Worm (Caenorhabditis elegans) whole organism, L1 larva: ENCODE data around the gene F08H9.4.

Source experiments
- C34B4.2 ChIP-seq: sonication (generic microtip); optimal IDR thresholded peaks from 2 replicates; lab custom pipeline; 2017; ENCODE audit warnings: mild to moderate bottlenecking, missing genetic modification characterization, missing compliant biosample characterization
- ama-1 ChIP-seq: fragments of 150-350 bp; optimal IDR thresholded peaks from 2 replicates; lab custom pipeline; 2014
- ets-5 ChIP-seq: fragments of 200-800 bp; sonication (Bioruptor generic); IDR thresholded peaks from 2 replicates; pipeline ENCODE4 v1.3.6; 2022; ENCODE audit warnings: missing genetic modification characterization, missing compliant biosample characterization
- lsy-2 ChIP-seq, 2 experiments: fragments of 150-350 bp; optimal IDR thresholded peaks; 2 replicates each; lab custom pipeline; 2014; ENCODE audit warnings: missing biosample characterization in 2 of 2, missing genetic modification characterization in 2 of 2
- mab-9 ChIP-seq: fragments of 200-800 bp; sonication (Bioruptor generic); IDR thresholded peaks from 2 replicates; pipeline ENCODE4 v1.3.6; 2022; ENCODE audit warnings: missing genetic modification reagents, missing genetic modification characterization, missing compliant biosample characterization
- mdl-1 ChIP-seq, 2 experiments: fragments of 150-350 bp; optimal IDR thresholded peaks; 2 replicates each; lab custom pipeline; 2014 to 2017; ENCODE audit warnings: missing biosample characterization in 2 of 2, missing genetic modification characterization in 2 of 2, inconsistent platforms in 1 of 2
- nhr-77 ChIP-seq: fragments of 150-350 bp; optimal IDR thresholded peaks from 2 replicates; lab custom pipeline; 2014; ENCODE audit warnings: missing biosample characterization, missing genetic modification characterization
- nhr-84 ChIP-seq: sonication (generic microtip); optimal IDR thresholded peaks from 2 replicates; lab custom pipeline; 2017; ENCODE audit warnings: missing biosample characterization, missing genetic modification characterization
- rnt-1 ChIP-seq: sonication (generic microtip); optimal IDR thresholded peaks from 2 replicates; lab custom pipeline; 2016; ENCODE audit warnings: mild to moderate bottlenecking, missing genetic modification characterization, moderate library complexity, missing compliant biosample characterization
- snpc-4 ChIP-seq: fragments of 150-350 bp; optimal IDR thresholded peaks from 2 replicates; lab custom pipeline; 2014; ENCODE audit warnings: missing biosample characterization, missing genetic modification characterization

- TF ChIP-seq ama-1 (lab: Kevin White, UChicago) (no peak), lsy-2 (tag; optimal IDR thresholded peaks at IDR 0.05; lab: Kevin White, UChicago) (no peak), snpc-4 (tag; lab: Kevin White, UChicago) (no peak), rnt-1 (tag; lab: Kevin White, UChicago) (no peak), nhr-77 (no peak), mab-9 (GFP tag; lab: Robert Waterston, UW) (no peak), nhr-84 (tag; lab: Kevin White, UChicago) (no peak), C34B4.2 (tag; lab: Kevin White, UChicago) (no peak), mdl-1 (tag; optimal IDR thresholded peaks at IDR 0.05; lab: Kevin White, UChicago) (no peak), ets-5 (no peak)
These were observed 4.1 kb downstream of the F08H9.4 start for ce11 chrV:14460122-14460521.
